Fruit fly (Drosophila melanogaster): ENCODE measurements around the gene CG32262.

Gene CG32262

DNA sequence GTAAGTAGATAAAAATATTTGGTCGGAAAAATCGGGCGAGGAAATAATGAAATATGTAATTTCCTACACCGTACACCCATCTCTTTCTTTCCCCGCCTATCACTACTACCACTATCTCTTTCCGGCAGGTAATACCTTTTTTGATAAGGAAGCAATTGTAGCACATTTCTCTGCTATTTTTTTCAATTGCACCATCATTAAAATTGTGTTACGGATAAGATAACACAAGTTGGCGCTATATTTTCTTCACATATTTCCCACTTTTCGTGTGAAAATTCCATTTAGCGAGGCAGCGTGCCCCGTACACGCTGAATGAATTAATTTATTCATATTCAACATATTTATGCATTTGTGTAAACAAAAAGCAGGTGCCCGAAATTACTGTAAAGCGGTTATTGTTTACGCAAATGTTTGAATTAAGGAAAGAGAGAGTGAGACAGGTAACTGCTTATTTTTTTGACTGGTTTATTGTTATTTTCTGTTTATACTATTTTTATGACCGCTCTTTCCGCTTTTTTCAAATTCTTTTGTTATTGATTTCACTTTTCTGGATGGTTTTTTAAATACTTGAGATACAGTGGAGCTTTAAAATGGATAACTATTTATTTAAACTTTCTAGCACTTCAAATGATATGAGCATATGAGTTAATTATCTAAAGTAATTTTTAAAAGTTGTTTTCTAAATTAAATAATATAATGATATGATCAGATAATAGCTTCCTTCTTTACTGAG, 23.5 kb downstream of the CG32262 start (continued):
- TF ChIP-seq CG3407 (GFP tag; optimal IDR thresholded peaks at IDR 0.05) (peak; percentile 19), Taf1 (GFP tag; IDR thresholded peaks at IDR 0.05) (peak; percentile 31; the same call in 1 of the 2 replicates), Sox102F (GFP tag; optimal IDR thresholded peaks at IDR 0.05) (peak; percentile 84), dati (GFP tag; IDR thresholded peaks at IDR 0.05) (no peak), bsh (GFP tag; optimal IDR thresholded peaks at IDR 0.05) (peak in 1 of 2 experiments; percentile 76), CG30020 (tag; optimal IDR thresholded peaks at IDR 0.05) (no peak), Mes4 (GFP tag; optimal IDR thresholded peaks at IDR 0.05) (no peak), gcm2 (GFP tag; optimal IDR thresholded peaks at IDR 0.05) (no peak), CG4820 (GFP tag; optimal IDR thresholded peaks at IDR 0.05) (no peak), CG18011 (GFP tag; optimal IDR thresholded peaks at IDR 0.05) (no peak), Nf-YA (GFP tag; IDR thresholded peaks at IDR 0.05) (peak; percentile 50; the same call in 1 of the 2 replicates), CG18619 (GFP tag; optimal IDR thresholded peaks at IDR 0.05) (peak; percentile 11), tgo (GFP tag; IDR thresholded peaks at IDR 0.05) (peak; percentile 58), luna (GFP tag; optimal IDR thresholded peaks at IDR 0.05) (no peak), Hr3 (GFP tag; optimal IDR thresholded peaks at IDR 0.05) (peak; percentile 18), Trl (optimal IDR thresholded peaks at IDR 0.05) (no peak), Trl (GFP tag; optimal IDR thresholded peaks at IDR 0.05) (no peak), Atf6 (GFP tag; IDR thresholded peaks at IDR 0.05) (peak; percentile 49), B-H1 (GFP tag; IDR thresholded peaks at IDR 0.05) (no peak), CG10267 (tag; optimal IDR thresholded peaks at IDR 0.05) (peak; percentile 13), pita (GFP tag; optimal IDR thresholded peaks at IDR 0.05) (no peak), CG11398 (GFP tag; optimal IDR thresholded peaks at IDR 0.05) (no peak), danr (GFP tag; IDR thresholded peaks at IDR 0.05) (no peak), CG17912 (GFP tag; optimal IDR thresholded peaks at IDR 0.05) (no peak), slbo (GFP tag; IDR thresholded peaks at IDR 0.05) (peak; percentile 76), oc (tag; optimal IDR thresholded peaks at IDR 0.05) (peak; percentile 57), CG3838 (GFP tag; optimal IDR thresholded peaks at IDR 0.05) (no peak), CG14860 (GFP tag; IDR thresholded peaks at IDR 0.05; ENCODE audit: partially characterized antibody) (no peak), HLH4C (GFP tag; IDR thresholded peaks at IDR 0.05; ENCODE audit: partially characterized antibody) (no peak), CG1603 (tag; optimal IDR thresholded peaks at IDR 0.05) (no peak), CG8089 (GFP tag; optimal IDR thresholded peaks at IDR 0.05) (no peak), CG7372 (GFP tag; IDR thresholded peaks at IDR 0.05) (0 out of 2 replicates have a peak, but pooled peaks have one; percentile 37), CG16779 (GFP tag; IDR thresholded peaks at IDR 0.05) (no peak), Hr78 (GFP tag; optimal IDR thresholded peaks at IDR 0.05) (no peak), lola (GFP tag; optimal IDR thresholded peaks at IDR 0.05) (peak in 1 of 3 experiments; percentile 31), crp (GFP tag; optimal IDR thresholded peaks at IDR 0.05) (no peak), CG3065 (GFP tag; optimal IDR thresholded peaks at IDR 0.05) (no peak), D19A (tag; optimal IDR thresholded peaks at IDR 0.05) (peak; percentile 48), dmrt11E (tag; optimal IDR thresholded peaks at IDR 0.05) (peak; percentile 37), inv (GFP tag; IDR thresholded peaks at IDR 0.05; ENCODE audit: partially characterized antibody) (no peak), ken (GFP tag; IDR thresholded peaks at IDR 0.05) (no peak; the same call in 2 of the 3 replicates), onecut (GFP tag; IDR thresholded peaks at IDR 0.05) (no peak), wor (GFP tag; IDR thresholded peaks at IDR 0.05) (peak; percentile 34; the same call in 1 of the 2 replicates), ATbp (GFP tag; optimal IDR thresholded peaks at IDR 0.05) (peak; percentile 43), CG12219 (GFP tag; optimal IDR thresholded peaks at IDR 0.05) (no peak), disco-r (GFP tag; optimal IDR thresholded peaks at IDR 0.05) (no peak), CG10209 (GFP tag; optimal IDR thresholded peaks at IDR 0.05) (peak; percentile 38), H2.0 (GFP tag; IDR thresholded peaks at IDR 0.05) (peak; percentile 48), al (GFP tag; IDR thresholded peaks at IDR 0.05) (peak; percentile 49; the same call in 1 of the 2 replicates)
